Fruit fly (Drosophila melanogaster) whole organism, prepupa: ENCODE data around the gene CG13084.

Experiments used
- Blimp-1 ChIP-seq: fragments of 200-800 bp; sonication (Bioruptor generic); optimal IDR thresholded peaks from 3 replicates; lab custom pipeline; 2017; ENCODE audit warnings: missing biosample characterization, missing genetic modification characterization, mild to moderate bottlenecking, moderate library complexity, missing genetic modification reagents
- CG10631 ChIP-seq: fragments of 200-800 bp; sonication (Bioruptor generic); optimal IDR thresholded peaks from 2 replicates; lab custom pipeline; 2016; ENCODE audit warnings: missing biosample characterization, missing genetic modification characterization
- CG10669 ChIP-seq: fragments of 200-800 bp; sonication (Bioruptor generic); optimal IDR thresholded peaks from 3 replicates; lab custom pipeline; 2018; ENCODE audit warnings: missing biosample characterization, mild to moderate bottlenecking, missing genetic modification characterization, moderate library complexity
- CG11294 ChIP-seq: fragments of 200-800 bp; sonication (Bioruptor generic); IDR thresholded peaks from 2 replicates; pipeline ENCODE4 v1.3.6; 2022; ENCODE audit warnings: missing biosample characterization, missing genetic modification characterization
- CG11762 ChIP-seq: fragments of 200-800 bp; sonication (Bioruptor generic); optimal IDR thresholded peaks from 3 replicates; lab custom pipeline; 2016; ENCODE audit warnings: missing biosample characterization, missing genetic modification characterization; ENCODE audit not compliant: insufficient read depth
- CG11902 ChIP-seq: fragments of 200-800 bp; sonication (Bioruptor generic); optimal IDR thresholded peaks from 3 replicates; lab custom pipeline; 2016; ENCODE audit warnings: missing biosample characterization, missing genetic modification characterization
- CG15336 ChIP-seq: fragments of 200-800 bp; sonication (Bioruptor generic); IDR thresholded peaks from 2 replicates; pipeline ENCODE4 v1.3.6; 2022; ENCODE audit warnings: missing biosample characterization, missing genetic modification characterization
- CG16779 ChIP-seq: fragments of 200-800 bp; sonication (Bioruptor generic); optimal IDR thresholded peaks from 3 replicates; lab custom pipeline; 2017; ENCODE audit warnings: missing biosample characterization, mild to moderate bottlenecking, missing genetic modification characterization
- CG31627 ChIP-seq: fragments of 200-800 bp; sonication (Bioruptor generic); optimal IDR thresholded peaks from 3 replicates; lab custom pipeline; 2016; ENCODE audit warnings: missing biosample characterization, missing genetic modification characterization
- CG3919 ChIP-seq: fragments of 200-800 bp; sonication (Bioruptor generic); optimal IDR thresholded peaks from 3 replicates; lab custom pipeline; 2016; ENCODE audit warnings: missing biosample characterization, missing genetic modification characterization
- CG4318 ChIP-seq: fragments of 200-800 bp; sonication (Bioruptor generic); optimal IDR thresholded peaks from 3 replicates; lab custom pipeline; 2017; ENCODE audit warnings: missing biosample characterization, mild to moderate bottlenecking, missing genetic modification characterization
- CG6163 ChIP-seq: fragments of 200-800 bp; sonication (Bioruptor generic); IDR thresholded peaks from 3 replicates; pipeline ENCODE4 v1.3.6; 2022; ENCODE audit warnings: missing biosample characterization, missing genetic modification characterization
- CG6276 ChIP-seq: fragments of 200-800 bp; sonication (Bioruptor generic); optimal IDR thresholded peaks from 2 replicates; lab custom pipeline; 2017; ENCODE audit warnings: missing biosample characterization, mild to moderate bottlenecking, missing genetic modification characterization
- CG6792 ChIP-seq: fragments of 200-800 bp; sonication (Bioruptor generic); optimal IDR thresholded peaks from 3 replicates; lab custom pipeline; 2016; ENCODE audit warnings: missing biosample characterization, missing genetic modification characterization
- CG6854 ChIP-seq: fragments of 200-800 bp; sonication (Bioruptor generic); optimal IDR thresholded peaks from 2 replicates; lab custom pipeline; 2017; ENCODE audit warnings: missing biosample characterization, mild to moderate bottlenecking, missing genetic modification characterization
- CG7368 ChIP-seq: fragments of 200-800 bp; sonication (Bioruptor generic); optimal IDR thresholded peaks from 3 replicates; lab custom pipeline; 2016; ENCODE audit warnings: missing biosample characterization, missing genetic modification characterization
- CG8319 ChIP-seq: fragments of 200-800 bp; sonication (Bioruptor generic); optimal IDR thresholded peaks from 3 replicates; lab custom pipeline; 2016; ENCODE audit warnings: missing biosample characterization, missing genetic modification characterization
- CG8632 ChIP-seq: fragments of 200-800 bp; sonication (Bioruptor generic); optimal IDR thresholded peaks from 3 replicates; lab custom pipeline; 2016; ENCODE audit warnings: missing biosample characterization, missing genetic modification characterization
- CG9139 ChIP-seq: fragments of 200-800 bp; sonication (Bioruptor generic); optimal IDR thresholded peaks from 3 replicates; lab custom pipeline; 2017; ENCODE audit warnings: missing biosample characterization, mild to moderate bottlenecking, missing genetic modification characterization
- Eip75B ChIP-seq: fragments of 200-800 bp; sonication (Bioruptor generic); optimal IDR thresholded peaks from 3 replicates; lab custom pipeline; 2016; ENCODE audit warnings: missing biosample characterization, missing genetic modification characterization
- Eip78C ChIP-seq: fragments of 200-800 bp; sonication (Bioruptor generic); peaks from one replicate; lab custom pipeline; 2016; ENCODE audit warnings: missing biosample characterization, missing genetic modification characterization
- Eip93F ChIP-seq: fragments of 200-800 bp; sonication (Bioruptor generic); optimal IDR thresholded peaks from 2 replicates; lab custom pipeline; 2016; ENCODE audit warnings: missing biosample characterization, mild to moderate bottlenecking, missing genetic modification characterization
- Gug ChIP-seq: fragments of 200-800 bp; sonication (Bioruptor generic); IDR thresholded peaks from 2 replicates; pipeline ENCODE4 v1.3.6; 2022; ENCODE audit warnings: missing biosample characterization, missing genetic modification characterization
- Hr39 ChIP-seq: fragments of 200-800 bp; sonication (Bioruptor generic); optimal IDR thresholded peaks from 2 replicates; lab custom pipeline; 2016; ENCODE audit warnings: missing biosample characterization, missing genetic modification characterization
- Hr4 ChIP-seq: fragments of 200-800 bp; sonication (Bioruptor generic); optimal IDR thresholded peaks from 3 replicates; lab custom pipeline; 2016; ENCODE audit warnings: missing biosample characterization, missing genetic modification characterization
- Met ChIP-seq: fragments of 200-800 bp; sonication (Bioruptor generic); optimal IDR thresholded peaks from 3 replicates; lab custom pipeline; 2016; ENCODE audit warnings: missing biosample characterization, missing genetic modification characterization
- OdsH ChIP-seq: fragments of 200-800 bp; sonication (Bioruptor generic); optimal IDR thresholded peaks from 3 replicates; lab custom pipeline; 2016; ENCODE audit warnings: missing biosample characterization, missing genetic modification characterization
- Sox102F ChIP-seq: fragments of 200-800 bp; sonication (Bioruptor generic); optimal IDR thresholded peaks from 2 replicates; lab custom pipeline; 2016; ENCODE audit warnings: missing biosample characterization, mild to moderate bottlenecking, missing genetic modification characterization
- Sox14 ChIP-seq: fragments of 200-800 bp; sonication (Bioruptor generic); optimal IDR thresholded peaks from 3 replicates; lab custom pipeline; 2016; ENCODE audit warnings: missing biosample characterization, missing genetic modification characterization
- Sox15 ChIP-seq: fragments of 200-800 bp; sonication (Bioruptor generic); optimal IDR thresholded peaks from 3 replicates; lab custom pipeline; 2016; ENCODE audit warnings: missing biosample characterization, missing genetic modification characterization
- achi ChIP-seq: fragments of 200-800 bp; sonication (Bioruptor generic); optimal IDR thresholded peaks from 3 replicates; lab custom pipeline; 2016; ENCODE audit warnings: missing biosample characterization, missing genetic modification characterization
- acj6 ChIP-seq: fragments of 200-800 bp; sonication (Bioruptor generic); optimal IDR thresholded peaks from 3 replicates; lab custom pipeline; 2016; ENCODE audit warnings: missing biosample characterization, missing genetic modification characterization
- cyc ChIP-seq: fragments of 200-800 bp; sonication (Bioruptor generic); optimal IDR thresholded peaks from 3 replicates; lab custom pipeline; 2016; ENCODE audit warnings: missing biosample characterization, missing genetic modification characterization
- dsx ChIP-seq: fragments of 200-800 bp; optimal IDR thresholded peaks from 3 replicates; lab custom pipeline; 2019; ENCODE audit warnings: missing biosample characterization, mild to moderate bottlenecking, missing genetic modification characterization, moderate library complexity; ENCODE audit not compliant: poor library complexity, severe bottlenecking
- eg ChIP-seq: fragments of 200-800 bp; sonication (Bioruptor generic); IDR thresholded peaks from 3 replicates; pipeline ENCODE4 v1.3.6; 2022; ENCODE audit warnings: missing biosample characterization, missing genetic modification characterization
- esn ChIP-seq: fragments of 200-800 bp; sonication (Bioruptor generic); optimal IDR thresholded peaks from 2 replicates; lab custom pipeline; 2016; ENCODE audit warnings: missing biosample characterization, mild to moderate bottlenecking, missing genetic modification characterization, moderate library complexity
- fd59A ChIP-seq: fragments of 200-800 bp; sonication (Bioruptor generic); optimal IDR thresholded peaks from 2 replicates; lab custom pipeline; 2017; ENCODE audit warnings: missing biosample characterization, mild to moderate bottlenecking, missing genetic modification characterization, missing genetic modification reagents
- fd85E ChIP-seq: fragments of 200-800 bp; sonication (Bioruptor generic); optimal IDR thresholded peaks from 3 replicates; lab custom pipeline; 2016; ENCODE audit warnings: missing biosample characterization, missing genetic modification characterization
- lz ChIP-seq: fragments of 200-800 bp; sonication (Bioruptor generic); optimal IDR thresholded peaks from 3 replicates; lab custom pipeline; 2016; ENCODE audit warnings: missing biosample characterization, missing genetic modification characterization
- net ChIP-seq: fragments of 200-800 bp; sonication (Bioruptor generic); optimal IDR thresholded peaks from 3 replicates; lab custom pipeline; 2016; ENCODE audit warnings: missing biosample characterization, missing genetic modification characterization
- pdm3 ChIP-seq: fragments of 200-800 bp; sonication (Bioruptor generic); optimal IDR thresholded peaks from 3 replicates; lab custom pipeline; 2016; ENCODE audit warnings: missing biosample characterization, missing genetic modification characterization
- salr ChIP-seq, 2 experiments: fragments of 200-800 bp; sonication (Bioruptor generic); optimal IDR thresholded peaks; 3 replicates each; lab custom pipeline; 2016 to 2018; ENCODE audit warnings: missing biosample characterization in 2 of 2, missing genetic modification characterization in 2 of 2, mild to moderate bottlenecking in 1 of 2
- spab ChIP-seq: fragments of 200-800 bp; sonication (Bioruptor generic); optimal IDR thresholded peaks from 2 replicates; lab custom pipeline; 2017; ENCODE audit warnings: missing biosample characterization, mild to moderate bottlenecking, missing genetic modification characterization, missing genetic modification reagents
- ss ChIP-seq, 2 experiments: fragments of 200-800 bp; sonication (Bioruptor generic); optimal IDR thresholded peaks; 2 replicates in 1 of 2; 3 replicates in 1 of 2; lab custom pipeline; 2017 to 2018; ENCODE audit warnings: mild to moderate bottlenecking in 2 of 2, missing biosample characterization in 2 of 2, missing genetic modification characterization in 2 of 2, moderate library complexity in 1 of 2
- svp ChIP-seq: fragments of 200-800 bp; sonication (Bioruptor generic); peaks from one replicate; lab custom pipeline; 2016; ENCODE audit warnings: missing biosample characterization, missing genetic modification characterization
- topi ChIP-seq: fragments of 200-800 bp; sonication (Bioruptor generic); optimal IDR thresholded peaks from 3 replicates; lab custom pipeline; 2016; ENCODE audit warnings: missing biosample characterization, missing genetic modification characterization

Gene CG13084

DNA sequence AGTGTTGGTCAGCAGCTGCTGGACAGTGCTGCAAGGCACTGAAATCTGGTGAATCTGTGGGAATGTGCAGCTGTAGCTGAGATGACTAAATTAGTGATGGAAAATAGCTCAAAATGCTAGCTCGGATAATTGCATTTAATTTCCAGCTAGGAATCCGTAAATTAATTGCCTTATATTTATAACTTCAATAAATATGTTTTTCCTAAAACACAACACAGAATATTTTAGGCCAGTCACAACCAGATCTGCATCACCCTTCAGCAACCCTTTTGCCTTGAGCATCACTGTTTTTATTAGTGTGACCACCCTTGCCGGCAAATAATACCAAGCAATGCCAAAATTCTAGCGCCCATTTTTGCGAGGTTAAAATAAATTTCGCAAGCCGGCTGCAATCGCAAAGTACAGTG, 40.0 kb upstream of the CG13084 start, which contains the start of gene Hs2st (continued):
- peak; percentile 67 to 84 for TF ChIP-seq ss (GFP tag; optimal IDR thresholded peaks at IDR 0.05; lab: Kevin White, UChicago)
- TF ChIP-seq pdm3 (GFP tag; lab: Kevin White, UChicago) = peak; percentile 95
- peak; percentile 96 for TF ChIP-seq lz (GFP tag; lab: Kevin White, UChicago)
- TF ChIP-seq net (GFP tag; lab: Kevin White, UChicago) = peak; percentile 81
- peak; percentile 97 for TF ChIP-seq Eip78C
- TF ChIP-seq Eip93F = peak; percentile 79
- peak; percentile 89 for TF ChIP-seq Gug (GFP tag; lab: Robert Waterston, UW)
- TF ChIP-seq CG9139 = no peak
- TF ChIP-seq Hr4 (GFP tag; lab: Kevin White, UChicago) = peak; percentile 95
- peak; percentile 93 for TF ChIP-seq Met (GFP tag; lab: Kevin White, UChicago)
- TF ChIP-seq CG11762 = peak; percentile 84
- TF ChIP-seq CG16779 = peak; percentile 64
- peak; percentile 89 for TF ChIP-seq Sox102F (GFP tag; lab: Kevin White, UChicago)
- TF ChIP-seq Sox15 (GFP tag; lab: Kevin White, UChicago) = peak; percentile 96
- peak; percentile 98 for TF ChIP-seq svp (GFP tag; lab: Kevin White, UChicago)
- peak; percentile 94 for TF ChIP-seq CG11902 (GFP tag; lab: Kevin White, UChicago)
- peak; percentile 92 for TF ChIP-seq achi (GFP tag; lab: Kevin White, UChicago)
- peak; percentile 79 for TF ChIP-seq CG15336 (GFP tag; lab: Robert Waterston, UW)

DNA sequence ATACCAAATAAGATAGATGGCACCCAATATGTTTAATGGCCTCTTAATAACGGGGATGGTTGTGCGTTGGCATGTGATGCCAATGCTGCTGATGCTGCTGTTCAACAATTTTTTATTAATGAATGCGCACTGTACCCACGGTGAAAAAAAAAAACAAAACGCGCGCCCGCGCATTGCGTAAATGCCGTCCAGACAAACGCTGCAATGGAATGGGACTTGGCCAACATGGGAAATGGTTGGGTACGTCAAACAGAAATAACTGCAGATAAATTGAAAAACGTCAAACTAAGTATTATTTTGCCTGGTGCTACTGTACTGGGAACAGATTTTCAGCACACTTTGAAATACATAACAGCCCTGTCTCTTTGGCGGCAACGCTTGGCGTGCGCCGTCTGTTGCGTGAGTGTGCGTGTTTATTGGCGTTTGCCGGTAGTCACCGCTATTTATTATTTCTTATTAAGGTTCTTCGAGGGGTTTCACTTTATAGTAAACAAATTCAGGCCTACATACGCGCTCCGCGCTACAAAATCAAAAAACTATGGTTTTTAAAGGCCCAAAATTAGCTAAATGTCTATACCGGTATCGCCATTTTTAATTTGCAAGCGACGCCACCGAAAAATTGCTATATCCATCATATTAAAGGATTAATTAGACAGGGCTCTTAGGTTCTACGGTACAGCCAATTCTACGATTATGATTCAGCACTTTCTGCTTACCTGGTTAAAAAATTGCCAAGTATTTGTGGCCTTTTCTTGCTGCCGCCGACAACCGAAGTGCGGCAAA, 32.0 kb upstream of the CG13084 start:
- peak; percentile 80 for TF ChIP-seq Eip78C
- peak; percentile 43 for TF ChIP-seq OdsH (GFP tag; lab: Kevin White, UChicago)
- TF ChIP-seq spab (GFP tag; lab: Kevin White, UChicago) = no peak
- no peak for TF ChIP-seq fd85E (GFP tag; lab: Kevin White, UChicago)
- no peak for TF ChIP-seq CG16779
- TF ChIP-seq eg = peak; percentile 62; the same call in 2 of the 3 replicates
- TF ChIP-seq CG6854 (GFP tag; lab: Kevin White, UChicago) = no peak
- TF ChIP-seq svp (GFP tag; lab: Kevin White, UChicago) = peak; percentile 54
- peak; percentile 59 for TF ChIP-seq CG15336 (GFP tag; lab: Robert Waterston, UW)
- TF ChIP-seq CG4318 (GFP tag; lab: Kevin White, UChicago) = no peak
- peak; percentile 22 for TF ChIP-seq acj6 (GFP tag; lab: Kevin White, UChicago)
- TF ChIP-seq achi (GFP tag; lab: Kevin White, UChicago) = peak; percentile 49
- TF ChIP-seq salr (GFP tag; optimal IDR thresholded peaks at IDR 0.05; lab: Kevin White, UChicago) = peak in 1 of 2 experiments; percentile 3
- TF ChIP-seq CG11902 (GFP tag; lab: Kevin White, UChicago) = no peak
- peak; percentile 13 for TF ChIP-seq topi (GFP tag; lab: Kevin White, UChicago)
- no peak for TF ChIP-seq CG8319 (GFP tag; lab: Kevin White, UChicago)
- peak; percentile 37 for TF ChIP-seq CG31627 (GFP tag; lab: Kevin White, UChicago)
- no peak for TF ChIP-seq Gug (GFP tag; lab: Robert Waterston, UW)
- TF ChIP-seq CG6792 (GFP tag; lab: Kevin White, UChicago) = peak; percentile 28
- TF ChIP-seq CG8632 (GFP tag; lab: Kevin White, UChicago) = no peak
- TF ChIP-seq Hr4 (GFP tag; lab: Kevin White, UChicago) = peak; percentile 69
- no peak for TF ChIP-seq Blimp-1 (GFP tag; lab: Kevin White, UChicago)
- TF ChIP-seq fd59A (GFP tag; lab: Kevin White, UChicago) = no peak
- TF ChIP-seq pdm3 (GFP tag; lab: Kevin White, UChicago) = peak; percentile 41
- TF ChIP-seq esn (GFP tag; lab: Kevin White, UChicago) = peak; percentile 22
- TF ChIP-seq dsx (GFP tag; lab: Kevin White, UChicago) = no peak
- peak in 1 of 2 experiments; percentile 24 for TF ChIP-seq ss (GFP tag; optimal IDR thresholded peaks at IDR 0.05; lab: Kevin White, UChicago)
- TF ChIP-seq CG10669 (GFP tag; lab: Kevin White, UChicago) = no peak
- no peak for TF ChIP-seq CG7368 (GFP tag; lab: Kevin White, UChicago)
- peak; percentile 18; the same call in 1 of the 2 replicates for TF ChIP-seq CG11294
- TF ChIP-seq Hr39 (GFP tag; lab: Kevin White, UChicago) = peak; percentile 17
- TF ChIP-seq Sox14 (GFP tag; lab: Kevin White, UChicago) = peak; percentile 40
- peak; percentile 37 for TF ChIP-seq CG10631
- TF ChIP-seq CG6276 (GFP tag; lab: Kevin White, UChicago) = peak; percentile 39
- TF ChIP-seq net (GFP tag; lab: Kevin White, UChicago) = peak; percentile 27
- TF ChIP-seq Eip75B (GFP tag; lab: Kevin White, UChicago) = peak; percentile 45
- no peak for TF ChIP-seq CG11762
- TF ChIP-seq cyc (GFP tag; lab: Kevin White, UChicago) = peak; percentile 13
- peak; percentile 35 for TF ChIP-seq CG3919 (GFP tag; lab: Kevin White, UChicago)
- TF ChIP-seq CG6163 (GFP tag; lab: Robert Waterston, UW) = 0 out of 3 replicates have a peak, but pooled peaks have one; percentile 61
